Worm (Caenorhabditis elegans): ENCODE measurements around the gene srh-240.
A peak's percentile ranks its signal among the peaks of the same experiment; 100 is the strongest.

The srh-240 gene

ce11 chrV:2848290-2848937, 16.6 kb upstream of the srh-240 start, which contains the start of gene srj-49:
Gene srj-49 (minus strand): TSS chrV:2848340.
- peak; percentile 91 for TF ChIP-seq dmd-6 (GFP tag; IDR thresholded peaks at IDR 0.05)
- TF ChIP-seq egl-43 (GFP tag; IDR thresholded peaks at IDR 0.05): no peak
- no peak for TF ChIP-seq hlh-11 (tag; optimal IDR thresholded peaks at IDR 0.05)
- no peak for TF ChIP-seq nhr-102 (tag; optimal IDR thresholded peaks at IDR 0.05)
- no peak for TF ChIP-seq Y5F2A.4 (GFP tag; optimal IDR thresholded peaks at IDR 0.05)
- TF ChIP-seq ceh-20 (GFP tag; IDR thresholded peaks at IDR 0.05): no peak
- no peak for TF ChIP-seq nhr-237 (tag; optimal IDR thresholded peaks at IDR 0.05)
- TF ChIP-seq ctbp-1 (GFP tag; IDR thresholded peaks at IDR 0.05): no peak
- TF ChIP-seq pqm-1 (tag; optimal IDR thresholded peaks at IDR 0.05): peak; percentile 74
- no peak for TF ChIP-seq lin-29 (GFP tag; IDR thresholded peaks at IDR 0.05)
- no peak for TF ChIP-seq duxl-1 (tag; optimal IDR thresholded peaks at IDR 0.05; ENCODE audit: poor library complexity)
- peak; percentile 68 for TF ChIP-seq nhr-28 (tag; optimal IDR thresholded peaks at IDR 0.05)
- TF ChIP-seq pha-4 (GFP tag; IDR thresholded peaks at IDR 0.05): no peak
- no peak for TF ChIP-seq pha-4 (tag; optimal IDR thresholded peaks at IDR 0.05)
- no peak for TF ChIP-seq D1046.2 (GFP tag; IDR thresholded peaks at IDR 0.05)
- TF ChIP-seq mdt-29 (GFP tag; IDR thresholded peaks at IDR 0.05): no peak
- TF ChIP-seq nhr-42 (GFP tag; IDR thresholded peaks at IDR 0.05): no peak
- no peak for TF ChIP-seq fos-1 (tag; optimal IDR thresholded peaks at IDR 0.05)
- no peak for TF ChIP-seq dve-1 (tag; optimal IDR thresholded peaks at IDR 0.05; ENCODE audit: insufficient read depth)
- no peak for TF ChIP-seq ceh-28 (tag; optimal IDR thresholded peaks at IDR 0.05)
- no peak for TF ChIP-seq tag-97 (GFP tag; IDR thresholded peaks at IDR 0.05)
- no peak for TF ChIP-seq R02D3.7 (tag; optimal IDR thresholded peaks at IDR 0.05)
- no peak for TF ChIP-seq daf-16 (GFP tag; optimal IDR thresholded peaks at IDR 0.05)
- peak; percentile 56 for TF ChIP-seq daf-16 (tag; optimal IDR thresholded peaks at IDR 0.05)

- TF ChIP-seq nhr-28 (tag; optimal IDR thresholded peaks at IDR 0.05) (peak; percentile 84), daf-8 (GFP tag; IDR thresholded peaks at IDR 0.05) (no peak), hmg-1.1 (GFP tag; IDR thresholded peaks at IDR 0.05) (no peak), F49E8.2 (tag; optimal IDR thresholded peaks at IDR 0.05; ENCODE audit: borderline replicate concordance) (no peak), daf-16 (GFP tag; optimal IDR thresholded peaks at IDR 0.05) (no peak), daf-16 (tag; optimal IDR thresholded peaks at IDR 0.05) (peak; percentile 45), nhr-25 (tag; optimal IDR thresholded peaks at IDR 0.05; ENCODE audit: borderline replicate concordance, insufficient read depth) (no peak), tra-1 (GFP tag; IDR thresholded peaks at IDR 0.05) (no peak), dmd-9 (GFP tag; IDR thresholded peaks at IDR 0.05) (no peak), nhr-10 (tag; optimal IDR thresholded peaks at IDR 0.05) (no peak), hlh-11 (tag; optimal IDR thresholded peaks at IDR 0.05) (no peak), php-3 (GFP tag; IDR thresholded peaks at IDR 0.05) (peak; percentile 70), F37D6.2 (tag; optimal IDR thresholded peaks at IDR 0.05) (no peak), mxl-3 (GFP tag; optimal IDR thresholded peaks at IDR 0.05) (no peak), lin-13 (GFP tag; optimal IDR thresholded peaks at IDR 0.05) (no peak), nhr-41 (GFP tag; IDR thresholded peaks at IDR 0.05) (no peak), mes-2 (tag; optimal IDR thresholded peaks at IDR 0.05; ENCODE audit: poor library complexity, severe bottlenecking) (no peak), pqm-1 (tag; optimal IDR thresholded peaks at IDR 0.05) (peak; percentile 43), zag-1 (tag; optimal IDR thresholded peaks at IDR 0.05) (no peak), lim-7 (GFP tag; IDR thresholded peaks at IDR 0.05) (no peak), R02D3.7 (tag; optimal IDR thresholded peaks at IDR 0.05) (no peak), gei-8 (GFP tag; optimal IDR thresholded peaks at IDR 0.05) (no peak), dmd-6 (GFP tag; IDR thresholded peaks at IDR 0.05) (peak; percentile 90), saeg-2 (GFP tag; IDR thresholded peaks at IDR 0.05) (no peak), vab-7 (GFP tag; IDR thresholded peaks at IDR 0.05) (no peak), F26F4.8 (GFP tag; conservative IDR thresholded peaks at IDR 0.05) (no peak), tag-97 (GFP tag; IDR thresholded peaks at IDR 0.05) (no peak), Y105C5A.15 (GFP tag; IDR thresholded peaks at IDR 0.05) (no peak)
These were observed 15.9 kb upstream of the srh-240 start, which contains the start of gene ugt-53 for ce11 chrV:2849071-2849470. Gene ugt-53 (plus strand): TSS chrV:2849343.

All from whole organism, L4 larva.